Worm (Caenorhabditis elegans): ENCODE data around the gene D1005.4.

The D1005.4 gene

DNA sequence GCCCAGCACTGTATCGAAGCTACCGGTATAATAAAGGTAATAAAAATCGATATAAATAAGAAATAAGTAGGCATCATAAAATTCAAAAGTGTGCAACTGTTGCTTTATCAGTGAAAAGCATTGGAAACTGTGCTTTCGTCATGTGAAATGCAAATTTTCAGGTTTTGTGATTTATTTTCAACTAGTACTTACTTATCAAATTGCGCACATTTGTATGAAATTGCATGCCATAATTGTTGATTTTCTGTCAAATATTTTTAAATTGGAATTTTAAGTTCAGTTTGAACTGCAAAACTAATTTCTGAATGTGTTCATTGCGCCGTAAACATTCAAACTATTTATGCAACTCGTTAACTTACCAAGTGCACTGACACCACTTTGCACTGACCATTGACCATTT lies at the start of gene D1005.4:
D1005.4 (minus strand) TSS at position 101 of the 400 bp plus-strand sequence.
- TF ChIP-seq ZK546.5 (tag; optimal IDR thresholded peaks at IDR 0.05): no peak
- TF ChIP-seq jun-1 (tag; optimal IDR thresholded peaks at IDR 0.05): no peak
- no peak for TF ChIP-seq tbx-2 (tag; optimal IDR thresholded peaks at IDR 0.05)
- no peak for TF ChIP-seq ceh-28 (tag; optimal IDR thresholded peaks at IDR 0.05)
- no peak for TF ChIP-seq ceh-9 (tag; optimal IDR thresholded peaks at IDR 0.05)
- no peak for TF ChIP-seq mdl-1 (tag; optimal IDR thresholded peaks at IDR 0.05)
- TF ChIP-seq ama-1 (optimal IDR thresholded peaks at IDR 0.05): no peak
- no peak for TF ChIP-seq nhr-28 (tag; optimal IDR thresholded peaks at IDR 0.05)
- TF ChIP-seq snpc-4 (tag; optimal IDR thresholded peaks at IDR 0.05): no peak
- TF ChIP-seq fos-1 (tag; optimal IDR thresholded peaks at IDR 0.05): no peak
- TF ChIP-seq nhr-23 (tag; optimal IDR thresholded peaks at IDR 0.05): no peak
- no peak for TF ChIP-seq nhr-67 (tag; optimal IDR thresholded peaks at IDR 0.05)
- no peak for TF ChIP-seq ztf-4 (tag; optimal IDR thresholded peaks at IDR 0.05)
- TF ChIP-seq R02D3.7 (tag; optimal IDR thresholded peaks at IDR 0.05): no peak
- no peak for TF ChIP-seq fkh-2 (tag; optimal IDR thresholded peaks at IDR 0.05)
- no peak for TF ChIP-seq unc-62 (GFP tag; optimal IDR thresholded peaks at IDR 0.05)

DNA sequence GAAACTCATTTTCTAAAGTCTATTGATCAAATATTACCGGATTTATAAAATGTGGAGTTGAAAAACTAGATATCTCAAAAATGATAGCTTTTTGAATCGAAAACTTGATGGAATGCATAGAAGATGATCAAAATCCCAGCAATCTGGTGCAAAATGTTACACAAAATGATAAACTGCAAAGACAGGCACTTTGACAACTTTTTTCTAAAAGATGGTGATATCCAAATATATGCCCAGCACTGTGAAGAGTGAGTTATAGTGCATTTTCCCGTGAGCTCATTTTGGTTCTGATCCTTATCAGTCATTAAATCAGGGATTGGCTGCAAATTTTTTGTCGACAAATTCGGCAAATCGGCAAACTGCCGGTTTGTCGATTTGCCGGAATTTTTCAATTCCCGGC lies 49.6 kb upstream of the D1005.4 start, which contains the start of gene K06A9.3:
K06A9.3 (minus strand) TSS at position 101 of the 400 bp plus-strand sequence.
- no peak for TF ChIP-seq fkh-10 (GFP tag; optimal IDR thresholded peaks at IDR 0.05)
- no peak for TF ChIP-seq nhr-43 (tag; optimal IDR thresholded peaks at IDR 0.05; ENCODE audit: poor library complexity, severe bottlenecking)
- TF ChIP-seq ceh-82 (tag; optimal IDR thresholded peaks at IDR 0.05): no peak
- TF ChIP-seq egl-5 (tag; optimal IDR thresholded peaks at IDR 0.05): no peak
- TF ChIP-seq lsy-12 (tag; optimal IDR thresholded peaks at IDR 0.05): no peak
- TF ChIP-seq mdl-1 (tag; optimal IDR thresholded peaks at IDR 0.05): no peak
- TF ChIP-seq fkh-2 (tag; optimal IDR thresholded peaks at IDR 0.05): no peak
- TF ChIP-seq tbx-2 (tag; optimal IDR thresholded peaks at IDR 0.05): no peak
- no peak for TF ChIP-seq zag-1 (tag; optimal IDR thresholded peaks at IDR 0.05)
- TF ChIP-seq elt-3 (tag; optimal IDR thresholded peaks at IDR 0.05): no peak
- no peak for TF ChIP-seq pha-4 (tag; optimal IDR thresholded peaks at IDR 0.05)
- TF ChIP-seq fos-1 (tag; optimal IDR thresholded peaks at IDR 0.05): no peak
- no peak for TF ChIP-seq unc-39 (tag; optimal IDR thresholded peaks at IDR 0.05)
- TF ChIP-seq nhr-11 (tag; optimal IDR thresholded peaks at IDR 0.05): no peak
- TF ChIP-seq nhr-77 (tag; optimal IDR thresholded peaks at IDR 0.05): no peak
- no peak for TF ChIP-seq R02D3.7 (tag; optimal IDR thresholded peaks at IDR 0.05)
- TF ChIP-seq ztf-4 (tag; optimal IDR thresholded peaks at IDR 0.05): no peak
- no peak for TF ChIP-seq egl-27 (tag; optimal IDR thresholded peaks at IDR 0.05)
- no peak for TF ChIP-seq elt-2 (tag; optimal IDR thresholded peaks at IDR 0.05)
- no peak for TF ChIP-seq jun-1 (tag; optimal IDR thresholded peaks at IDR 0.05)

DNA sequence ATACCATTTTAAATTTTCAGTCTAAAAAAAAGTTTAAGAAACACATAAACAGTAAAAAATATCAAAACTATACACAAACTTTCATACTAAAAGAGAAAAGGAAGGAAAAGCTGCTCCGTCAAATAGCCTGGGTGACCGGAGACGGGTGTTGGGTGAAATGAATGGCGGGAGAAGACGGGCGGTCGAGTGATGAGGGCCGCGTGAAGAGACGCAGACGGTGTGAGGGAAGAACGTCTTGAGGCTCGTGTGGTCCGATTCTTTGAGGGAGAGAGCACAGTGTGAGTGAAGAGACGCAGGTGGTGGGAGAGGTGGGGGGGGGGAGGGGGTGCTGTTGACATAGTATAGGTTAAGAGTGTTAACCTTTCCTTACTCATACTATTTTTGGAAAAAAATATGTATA lies 43.4 kb upstream of the D1005.4 start:
- TF ChIP-seq pqm-1 (tag; optimal IDR thresholded peaks at IDR 0.05): no peak
- no peak for TF ChIP-seq ceh-9 (tag; optimal IDR thresholded peaks at IDR 0.05)
- TF ChIP-seq nfya-1 (tag; optimal IDR thresholded peaks at IDR 0.05; ENCODE audit: insufficient read depth): peak; percentile 55
- peak; percentile 53 for TF ChIP-seq hmg-11 (tag; optimal IDR thresholded peaks at IDR 0.05)
- no peak for TF ChIP-seq zag-1 (tag; optimal IDR thresholded peaks at IDR 0.05)
- TF ChIP-seq lin-39 (tag; optimal IDR thresholded peaks at IDR 0.05): peak; percentile 24
- no peak for TF ChIP-seq nhr-28 (tag; optimal IDR thresholded peaks at IDR 0.05)
- peak; percentile 27 for TF ChIP-seq pha-4 (tag; optimal IDR thresholded peaks at IDR 0.05)
- TF ChIP-seq daf-12 (tag; optimal IDR thresholded peaks at IDR 0.05): no peak

DNA sequence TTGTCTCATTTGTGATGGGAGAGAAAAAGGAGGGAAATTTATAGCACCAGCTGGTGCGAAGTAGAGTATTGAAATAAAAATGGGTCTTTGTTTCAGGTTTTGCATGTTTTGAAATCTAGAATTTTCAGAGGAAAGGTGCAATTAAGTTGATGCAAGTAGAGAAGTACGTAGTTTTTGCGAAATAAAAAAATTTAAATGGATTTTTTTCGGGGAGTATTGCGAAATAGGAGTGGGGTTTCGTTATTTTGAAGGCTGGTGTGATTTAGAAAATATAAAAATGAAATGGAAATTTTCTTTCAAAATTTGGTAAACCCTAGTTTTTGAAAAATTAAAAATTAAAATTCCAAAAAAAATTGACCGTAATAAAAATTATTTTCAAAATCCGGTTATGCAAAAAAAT lies 42.5 kb upstream of the D1005.4 start:
- no peak for TF ChIP-seq ceh-16 (tag; optimal IDR thresholded peaks at IDR 0.05)
- no peak for TF ChIP-seq pqm-1 (tag; optimal IDR thresholded peaks at IDR 0.05)
- TF ChIP-seq jun-1 (tag; optimal IDR thresholded peaks at IDR 0.05): no peak
- no peak for TF ChIP-seq elt-2 (tag; optimal IDR thresholded peaks at IDR 0.05)
- TF ChIP-seq fos-1 (tag; optimal IDR thresholded peaks at IDR 0.05): no peak
- no peak for TF ChIP-seq fkh-2 (tag; optimal IDR thresholded peaks at IDR 0.05)
- TF ChIP-seq skn-1 (tag; optimal IDR thresholded peaks at IDR 0.05): no peak
- TF ChIP-seq sea-2 (GFP tag; optimal IDR thresholded peaks at IDR 0.05): no peak
- TF ChIP-seq mml-1 (tag; optimal IDR thresholded peaks at IDR 0.05): no peak
- no peak for TF ChIP-seq nhr-11 (tag; optimal IDR thresholded peaks at IDR 0.05)
- no peak for TF ChIP-seq ceh-9 (tag; optimal IDR thresholded peaks at IDR 0.05)
- no peak for TF ChIP-seq snpc-4 (tag; optimal IDR thresholded peaks at IDR 0.05)
